Fruit fly (Drosophila melanogaster): ENCODE measurements around the gene CG5024.

The CG5024 gene

DNA sequence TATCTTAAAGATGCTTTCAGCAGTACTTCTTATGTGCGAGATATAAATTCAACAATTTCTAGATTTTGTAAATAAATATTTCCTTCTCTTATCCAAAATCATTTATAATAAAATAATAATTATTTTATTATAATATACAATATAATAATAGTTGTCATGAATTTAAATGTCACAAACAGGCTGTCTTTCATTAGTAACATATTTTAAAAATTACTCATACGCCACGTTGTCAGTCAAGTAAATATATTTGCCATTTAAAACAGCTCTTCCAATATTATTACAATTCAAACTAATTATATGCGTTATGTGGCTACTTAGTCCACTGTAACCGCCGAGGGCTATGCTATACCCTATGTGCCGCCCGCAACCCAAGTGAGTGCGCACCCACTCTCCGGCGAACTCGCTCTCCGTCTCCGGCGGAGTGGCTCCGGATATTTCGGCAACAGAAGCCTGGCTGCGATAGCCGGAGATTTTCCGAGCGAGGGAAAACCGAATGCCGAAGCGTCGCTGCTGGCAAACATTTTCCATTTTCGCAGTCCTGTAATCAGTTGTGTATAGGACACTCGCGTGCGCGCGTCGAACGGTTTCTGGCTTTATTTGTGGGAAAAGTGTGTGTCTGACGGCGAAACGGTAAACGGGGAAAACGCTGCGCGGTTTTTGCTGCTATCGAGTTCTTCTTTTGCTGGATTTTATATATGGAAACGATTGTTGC lies 44.9 kb downstream of the CG5024 start, which contains the start of gene CG5890:
Gene CG5890, plus strand, starts transcription at position 561 of the 712 bp plus-strand sequence.
- no peak for TF ChIP-seq tj (GFP tag; optimal IDR thresholded peaks at IDR 0.05)
- TF ChIP-seq CG7045 (GFP tag; optimal IDR thresholded peaks at IDR 0.05): peak; percentile 48
- peak; percentile 40 for TF ChIP-seq CG12768 (GFP tag; optimal IDR thresholded peaks at IDR 0.05)
- peak; percentile 3 for TF ChIP-seq toe (GFP tag; optimal IDR thresholded peaks at IDR 0.05)
- peak; percentile 21 for TF ChIP-seq Clk (GFP tag; optimal IDR thresholded peaks at IDR 0.05)

Data from whole organism, adult.